Worm (Caenorhabditis elegans): ENCODE results near the gene zyx-1.

ce11 chrII:13013966-13014365, 42.7 kb upstream of the zyx-1 start, which contains the start of gene F18A11.5:
- TF ChIP-seq ama-1 (optimal IDR thresholded peaks at IDR 0.05) (no peak), aly-1 (tag; optimal IDR thresholded peaks at IDR 0.05) (no peak), tbx-11 (GFP tag; IDR thresholded peaks at IDR 0.05) (no peak), hnd-1 (tag; optimal IDR thresholded peaks at IDR 0.05) (no peak), pes-1 (GFP tag; IDR thresholded peaks at IDR 0.05) (no peak), sea-1 (GFP tag; conservative IDR thresholded peaks at IDR 0.05) (no peak), flt-1 (GFP tag; IDR thresholded peaks at IDR 0.05) (no peak), ceh-13 (GFP tag; optimal IDR thresholded peaks at IDR 0.05) (no peak), ets-7 (tag; optimal IDR thresholded peaks at IDR 0.05) (no peak), hmbx-1 (tag; optimal IDR thresholded peaks at IDR 0.05) (no peak), ceh-36 (tag; optimal IDR thresholded peaks at IDR 0.05) (no peak), tra-4 (tag; optimal IDR thresholded peaks at IDR 0.05) (no peak)
